Worm (Caenorhabditis elegans) whole organism, early embryonic: ENCODE results near the gene F39G3.3.

Experiments
- B0310.2 ChIP-seq: sonication (generic microtip); optimal IDR thresholded peaks from 2 replicates; lab custom pipeline; 2016; ENCODE audit warnings: mild to moderate bottlenecking, missing genetic modification characterization, missing compliant biosample characterization
- aly-1 ChIP-seq: sonication (generic microtip); optimal IDR thresholded peaks from 2 replicates; lab custom pipeline; 2016; ENCODE audit warnings: missing genetic modification characterization, missing compliant biosample characterization
- ama-1 ChIP-seq: fragments of 150-350 bp; optimal IDR thresholded peaks from 2 replicates; lab custom pipeline; 2014
- ceh-13 ChIP-seq: fragments of 200-800 bp; sonication (Bioruptor generic); optimal IDR thresholded peaks from 2 replicates; lab custom pipeline; 2018; ENCODE audit warnings: mild to moderate bottlenecking, missing genetic modification characterization, missing compliant biosample characterization
- ceh-36 ChIP-seq: sonication (generic microtip); optimal IDR thresholded peaks from 2 replicates; lab custom pipeline; 2016; ENCODE audit warnings: missing genetic modification characterization, inconsistent platforms, missing compliant biosample characterization
- ets-7 ChIP-seq: sonication (generic microtip); optimal IDR thresholded peaks from 2 replicates; lab custom pipeline; 2016; ENCODE audit warnings: missing genotype, missing genetic modification characterization, missing compliant biosample characterization
- flt-1 ChIP-seq: fragments of 200-800 bp; sonication (Bioruptor generic); IDR thresholded peaks from 2 replicates; pipeline ENCODE4 v1.3.6; 2022; ENCODE audit warnings: missing genetic modification characterization, missing compliant biosample characterization
- hmbx-1 ChIP-seq: sonication (generic microtip); optimal IDR thresholded peaks from 2 replicates; lab custom pipeline; 2016; ENCODE audit warnings: mild to moderate bottlenecking, missing genetic modification characterization, missing compliant biosample characterization
- hmg-4 ChIP-seq: fragments of 200-800 bp; sonication (Bioruptor generic); optimal IDR thresholded peaks from 2 replicates; lab custom pipeline; 2018; ENCODE audit warnings: mild to moderate bottlenecking, missing genetic modification characterization, missing compliant biosample characterization
- hnd-1 ChIP-seq: sonication (generic microtip); optimal IDR thresholded peaks from 2 replicates; lab custom pipeline; 2016; ENCODE audit warnings: missing genetic modification characterization, missing compliant biosample characterization
- pes-1 ChIP-seq: fragments of 200-800 bp; sonication (Bioruptor generic); IDR thresholded peaks from 2 replicates; pipeline ENCODE4 v1.3.6; 2022; ENCODE audit warnings: missing genetic modification reagents, missing genetic modification characterization, missing compliant biosample characterization
- scrt-1 ChIP-seq: fragments of 200-800 bp; sonication (Bioruptor generic); IDR thresholded peaks from 2 replicates; pipeline ENCODE4 v1.3.6; 2022; ENCODE audit warnings: missing genetic modification characterization, missing compliant biosample characterization
- sea-1 ChIP-seq: fragments of 200-800 bp; sonication (Bioruptor generic); conservative IDR thresholded peaks from 2 replicates; pipeline ENCODE4 v1.3.6; 2022; ENCODE audit warnings: missing genetic modification characterization, missing compliant biosample characterization
- tra-4 ChIP-seq: sonication (generic microtip); optimal IDR thresholded peaks from 2 replicates; lab custom pipeline; 2017; ENCODE audit warnings: missing genetic modification characterization, missing compliant biosample characterization

- TF ChIP-seq B0310.2 (tag; lab: Kevin White, UChicago): no peak
- TF ChIP-seq flt-1 (GFP tag; lab: Robert Waterston, UW): no peak
- no peak for TF ChIP-seq ama-1
- no peak for TF ChIP-seq scrt-1 (GFP tag; lab: Robert Waterston, UW)
- TF ChIP-seq hnd-1 (tag; lab: Kevin White, UChicago): no peak
- no peak for TF ChIP-seq pes-1 (GFP tag; lab: Robert Waterston, UW)
- no peak for TF ChIP-seq ceh-13 (GFP tag; lab: Kevin White, UChicago)
- TF ChIP-seq hmbx-1 (tag; lab: Kevin White, UChicago): no peak
- TF ChIP-seq aly-1 (tag; lab: Kevin White, UChicago): no peak
- no peak for TF ChIP-seq tra-4 (tag; lab: Kevin White, UChicago)
- no peak for TF ChIP-seq hmg-4 (GFP tag; lab: Kevin White, UChicago)
- no peak for TF ChIP-seq ceh-36 (tag; lab: Kevin White, UChicago)
- TF ChIP-seq ets-7: no peak
- TF ChIP-seq sea-1 (GFP tag; lab: Robert Waterston, UW): no peak
Measured at ce11 chrV:4777388-4777986, 45.8 kb downstream of the F39G3.3 start, which contains the start of gene C18G1.1.
